Fruit fly (Drosophila melanogaster): ENCODE measurements around the gene CG43732.

CG43732 gene

DNA sequence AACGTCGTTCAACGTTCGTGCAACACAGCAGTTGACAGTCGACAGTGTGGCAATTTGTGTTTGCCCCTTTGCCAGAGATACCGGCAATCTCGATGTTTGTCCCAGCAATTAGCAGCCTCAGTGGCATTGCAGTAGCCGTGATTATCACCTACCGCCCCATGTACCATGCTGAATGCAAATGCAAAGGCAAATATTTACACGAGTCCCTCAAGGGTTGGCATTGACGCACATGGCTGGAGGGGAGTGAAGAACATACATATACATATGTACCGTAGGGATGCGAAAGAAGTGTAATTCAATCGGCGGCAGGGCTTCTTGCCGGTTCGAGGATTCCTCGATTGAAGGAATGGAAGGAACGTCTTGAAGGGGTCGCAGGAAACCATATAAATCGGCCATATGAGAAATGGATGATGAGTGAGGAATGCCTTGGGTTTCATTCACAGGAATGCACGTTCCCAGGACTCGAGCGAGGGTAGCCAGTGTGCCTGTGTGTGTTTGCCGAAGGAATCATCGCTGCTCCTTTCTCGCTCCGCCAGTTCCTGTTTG is 50.0 kb downstream of the CG43732 start (continued):
- TF ChIP-seq Vsx1 (GFP tag; optimal IDR thresholded peaks at IDR 0.05) (no peak), bsh (GFP tag; optimal IDR thresholded peaks at IDR 0.05) (no peak), yki (optimal IDR thresholded peaks at IDR 0.05) (no peak), gt (GFP tag; IDR thresholded peaks at IDR 0.05) (no peak), Rfx (GFP tag; IDR thresholded peaks at IDR 0.05) (no peak), CG43689 (GFP tag; IDR thresholded peaks at IDR 0.05) (no peak), Poxn (GFP tag; IDR thresholded peaks at IDR 0.05) (no peak), CG12219 (GFP tag; optimal IDR thresholded peaks at IDR 0.05) (no peak), Fer2 (tag; optimal IDR thresholded peaks at IDR 0.05) (no peak), CG34376 (GFP tag; optimal IDR thresholded peaks at IDR 0.05) (no peak), CG12104 (GFP tag; optimal IDR thresholded peaks at IDR 0.05) (no peak), Max (GFP tag; optimal IDR thresholded peaks at IDR 0.05) (no peak), CG2129 (GFP tag; IDR thresholded peaks at IDR 0.05; ENCODE audit: partially characterized antibody) (no peak), fd96Cb (tag; optimal IDR thresholded peaks at IDR 0.05) (no peak), CG17568 (GFP tag; optimal IDR thresholded peaks at IDR 0.05) (no peak), Antp (GFP tag; optimal IDR thresholded peaks at IDR 0.05) (no peak), abd-A (tag; optimal IDR thresholded peaks at IDR 0.05) (no peak), Fer1 (GFP tag; optimal IDR thresholded peaks at IDR 0.05) (no peak), ftz-f1 (GFP tag; optimal IDR thresholded peaks at IDR 0.05) (no peak), CG5180 (GFP tag; optimal IDR thresholded peaks at IDR 0.05) (peak; percentile 19), Hr78 (GFP tag; optimal IDR thresholded peaks at IDR 0.05) (peak in 1 of 2 experiments; percentile 6), Med (GFP tag) (peak; percentile 54), salm (tag; optimal IDR thresholded peaks at IDR 0.05) (no peak), pita (GFP tag; optimal IDR thresholded peaks at IDR 0.05) (no peak), CG12744 (GFP tag; optimal IDR thresholded peaks at IDR 0.05) (no peak), CG32767 (GFP tag; IDR thresholded peaks at IDR 0.05) (no peak), ara (GFP tag; IDR thresholded peaks at IDR 0.05) (0 out of 2 replicates have a peak, but pooled peaks have one; percentile 33), dan (GFP tag; IDR thresholded peaks at IDR 0.05) (no peak), CG31224 (GFP tag; IDR thresholded peaks at IDR 0.05) (no peak), fu2 (GFP tag; optimal IDR thresholded peaks at IDR 0.05) (no peak), CG13296 (GFP tag; optimal IDR thresholded peaks at IDR 0.05) (no peak), Mad (GFP tag; optimal IDR thresholded peaks at IDR 0.05) (no peak), CG15073 (GFP tag; optimal IDR thresholded peaks at IDR 0.05) (no peak), cato (GFP tag; optimal IDR thresholded peaks at IDR 0.05; ENCODE audit: borderline replicate concordance) (no peak), ems (GFP tag; optimal IDR thresholded peaks at IDR 0.05) (no peak), ac (GFP tag; optimal IDR thresholded peaks at IDR 0.05) (peak; percentile 33), chinmo (GFP tag; IDR thresholded peaks at IDR 0.05; ENCODE audit: partially characterized antibody) (0 out of 4 replicates have a peak, but pooled peaks have one; percentile 23), Adf1 (GFP tag; IDR thresholded peaks at IDR 0.05) (no peak), ttk (GFP tag; IDR thresholded peaks at IDR 0.05) (no peak), crol (GFP tag; IDR thresholded peaks at IDR 0.05) (peak; percentile 22; the same call in 1 of the 2 replicates), pros (GFP tag; optimal IDR thresholded peaks at IDR 0.05) (peak; percentile 93), CG10267 (tag; optimal IDR thresholded peaks at IDR 0.05) (no peak), CG10147 (GFP tag; optimal IDR thresholded peaks at IDR 0.05) (no peak), lbe (GFP tag; optimal IDR thresholded peaks at IDR 0.05) (no peak), CTCF (GFP tag; optimal IDR thresholded peaks at IDR 0.05) (no peak), CG6175 (GFP tag; IDR thresholded peaks at IDR 0.05) (no peak), Abd-B (GFP tag; optimal IDR thresholded peaks at IDR 0.05) (no peak), CG15696 (tag; optimal IDR thresholded peaks at IDR 0.05) (peak; percentile 18), ap (GFP tag; IDR thresholded peaks at IDR 0.05) (no peak), Gug (GFP tag; IDR thresholded peaks at IDR 0.05) (no peak), CG16813 (GFP tag; IDR thresholded peaks at IDR 0.05; ENCODE audit: partially characterized antibody) (no peak)
